Fruit fly (Drosophila melanogaster) whole organism, wandering third instar larva: ENCODE measurements around the gene CG31815.
A peak's percentile ranks its signal among the peaks of the same experiment; 100 is the strongest.

Experiments used
- Abd-B ChIP-seq: fragments of >200 bp; optimal IDR thresholded peaks from 2 replicates; lab custom pipeline; 2017; ENCODE audit warnings: missing biosample characterization, missing genetic modification characterization
- CG32264 ChIP-seq: fragments of 200-800 bp; sonication (Bioruptor generic); optimal IDR thresholded peaks from 2 replicates; lab custom pipeline; 2016; ENCODE audit warnings: missing biosample characterization, missing genetic modification characterization
- CG9705 ChIP-seq: fragments of 200-800 bp; sonication (Bioruptor generic); optimal IDR thresholded peaks from 2 replicates; lab custom pipeline; 2018; ENCODE audit warnings: missing biosample characterization, mild to moderate bottlenecking, missing genetic modification characterization
- CrebA ChIP-seq: fragments of 200-800 bp; sonication (Bioruptor generic); optimal IDR thresholded peaks from 2 replicates; lab custom pipeline; 2016; ENCODE audit warnings: missing biosample characterization, mild to moderate bottlenecking, missing genetic modification characterization, borderline replicate concordance
- Dfd ChIP-seq: fragments of >200 bp; optimal IDR thresholded peaks from 2 replicates; lab custom pipeline; 2017; ENCODE audit warnings: missing biosample characterization, missing genetic modification characterization
- Dif ChIP-seq: fragments of 200-275, 200-300 bp; sonication (Bioruptor generic); optimal IDR thresholded peaks from 2 replicates; lab custom pipeline; 2018; ENCODE audit warnings: missing biosample characterization, missing genetic modification characterization; ENCODE audit not compliant: partially characterized antibody
- GATAd ChIP-seq: sonication (Bioruptor generic); optimal IDR thresholded peaks from 2 replicates; lab custom pipeline; 2016; ENCODE audit warnings: missing biosample characterization, missing genetic modification characterization
- HLH106 ChIP-seq: fragments of 200-800 bp; optimal IDR thresholded peaks from 3 replicates; lab custom pipeline; 2019; ENCODE audit warnings: missing biosample characterization, mild to moderate bottlenecking, missing genetic modification characterization, moderate library complexity
- Hnf4 ChIP-seq: fragments of 200-800 bp; sonication (Bioruptor generic); optimal IDR thresholded peaks from 2 replicates; lab custom pipeline; 2016; ENCODE audit warnings: missing biosample characterization, mild to moderate bottlenecking, missing genetic modification characterization
- Hr78 ChIP-seq: fragments of >200 bp; optimal IDR thresholded peaks from 2 replicates; lab custom pipeline; 2017; ENCODE audit warnings: missing biosample characterization, missing genetic modification characterization
- Hr83 ChIP-seq: fragments of 200-300 bp; sonication (Bioruptor generic); optimal IDR thresholded peaks from 2 replicates; lab custom pipeline; 2016; ENCODE audit warnings: missing biosample characterization, mild to moderate bottlenecking, missing genetic modification characterization, moderate library complexity; ENCODE audit not compliant: poor library complexity, severe bottlenecking
- Jra ChIP-seq: sonication (Bioruptor generic); optimal IDR thresholded peaks from 2 replicates; lab custom pipeline; 2016; ENCODE audit warnings: missing biosample characterization, missing genetic modification characterization
- Mio ChIP-seq: sonication (Bioruptor generic); optimal IDR thresholded peaks from 2 replicates; lab custom pipeline; 2016; ENCODE audit warnings: missing biosample characterization, missing genetic modification characterization
- Myc ChIP-seq: fragments of >200 bp; optimal IDR thresholded peaks from 2 replicates; lab custom pipeline; 2017
- N ChIP-seq: fragments of >200 bp; optimal IDR thresholded peaks from 2 replicates; lab custom pipeline; 2018; ENCODE audit warnings: missing biosample characterization, missing external identifiers, missing genetic modification characterization
- OdsH ChIP-seq: fragments of 200-800 bp; sonication (Bioruptor generic); optimal IDR thresholded peaks from 2 replicates; lab custom pipeline; 2016; ENCODE audit warnings: missing biosample characterization, mild to moderate bottlenecking, missing genetic modification characterization
- Rel ChIP-seq, 2 experiments: fragments of 200-800 bp; sonication (Bioruptor generic) in 1 of 2; optimal IDR thresholded peaks; 2 replicates in 1 of 2; 3 replicates in 1 of 2; lab custom pipeline; 2016 to 2019; ENCODE audit warnings: mild to moderate bottlenecking in 2 of 2, missing biosample characterization in 2 of 2, missing genetic modification characterization in 2 of 2, moderate library complexity in 1 of 2
- Sp1 ChIP-seq: fragments of 200-800 bp; sonication (Bioruptor generic); optimal IDR thresholded peaks from 3 replicates; lab custom pipeline; 2019; ENCODE audit warnings: missing biosample characterization, mild to moderate bottlenecking, missing genetic modification characterization, moderate library complexity
- Vsx2 ChIP-seq: fragments of 200-300, 225-300 bp; sonication (Bioruptor generic); optimal IDR thresholded peaks from 2 replicates; lab custom pipeline; 2018; ENCODE audit warnings: missing biosample characterization, missing genetic modification characterization; ENCODE audit not compliant: partially characterized antibody
- brk ChIP-seq: fragments of 200-800 bp; sonication (Bioruptor generic); optimal IDR thresholded peaks from 2 replicates; lab custom pipeline; 2016; ENCODE audit warnings: missing biosample characterization, mild to moderate bottlenecking, missing genetic modification characterization
- dl ChIP-seq, 2 experiments: fragments of 175-275, 200-275 bp in 1 of 2; fragments of 200-275 bp in 1 of 2; sonication (Bioruptor generic); optimal IDR thresholded peaks; lab custom pipeline; 2018; ENCODE audit warnings: mild to moderate bottlenecking in 2 of 2, missing biosample characterization in 2 of 2, missing genetic modification characterization in 2 of 2, moderate library complexity in 2 of 2; ENCODE audit not compliant: partially characterized antibody in 2 of 2, insufficient read depth in 1 of 2
- dsf ChIP-seq: sonication (Bioruptor generic); optimal IDR thresholded peaks from 2 replicates; lab custom pipeline; 2016; ENCODE audit warnings: missing biosample characterization, missing genetic modification characterization, borderline replicate concordance
- ey ChIP-seq: fragments of 200-800 bp; sonication (Bioruptor generic); optimal IDR thresholded peaks from 2 replicates; lab custom pipeline; 2016; ENCODE audit warnings: missing biosample characterization, missing genetic modification characterization
- foxo ChIP-seq, 2 experiments: fragments of 200-800 bp; sonication (Bioruptor generic); optimal IDR thresholded peaks; 2 replicates in 1 of 2; 3 replicates in 1 of 2; lab custom pipeline; 2016 to 2017; ENCODE audit warnings: missing biosample characterization in 2 of 2, missing genetic modification characterization in 2 of 2
- fru ChIP-seq: fragments of 200-800 bp; sonication (Bioruptor generic); optimal IDR thresholded peaks from 3 replicates; lab custom pipeline; 2016; ENCODE audit warnings: missing biosample characterization, mild to moderate bottlenecking, missing genetic modification characterization
- h ChIP-seq: fragments of 200-800 bp; sonication (Bioruptor generic); optimal IDR thresholded peaks from 3 replicates; lab custom pipeline; 2016; ENCODE audit warnings: missing biosample characterization, mild to moderate bottlenecking, missing genetic modification characterization
- jim ChIP-seq: fragments of 175-275, 200-325 bp; sonication (Bioruptor generic); optimal IDR thresholded peaks from 2 replicates; lab custom pipeline; 2016; ENCODE audit warnings: missing biosample characterization, mild to moderate bottlenecking, missing genetic modification characterization
- lola ChIP-seq: fragments of >200 bp; optimal IDR thresholded peaks from 2 replicates; lab custom pipeline; 2017; ENCODE audit warnings: missing biosample characterization, missing genetic modification characterization
- pan ChIP-seq: fragments of >200 bp; optimal IDR thresholded peaks from 2 replicates; lab custom pipeline; 2017
- psq ChIP-seq: fragments of 200-800 bp; sonication (Bioruptor generic); optimal IDR thresholded peaks from 3 replicates; lab custom pipeline; 2017; ENCODE audit warnings: missing biosample characterization, mild to moderate bottlenecking, missing genetic modification characterization, moderate library complexity
- rgr ChIP-seq: fragments of 200-800 bp; sonication (Bioruptor generic); optimal IDR thresholded peaks from 3 replicates; lab custom pipeline; 2016; ENCODE audit warnings: missing biosample characterization, mild to moderate bottlenecking, missing genetic modification characterization
- sage ChIP-seq: fragments of 200-800 bp; sonication (Bioruptor generic); optimal IDR thresholded peaks from 2 replicates; lab custom pipeline; 2016; ENCODE audit warnings: missing biosample characterization, mild to moderate bottlenecking, missing genetic modification characterization
- sv ChIP-seq: fragments of 200-800 bp; sonication (Bioruptor generic); optimal IDR thresholded peaks from 3 replicates; lab custom pipeline; 2016; ENCODE audit warnings: missing biosample characterization, missing genetic modification characterization
- tai ChIP-seq: sonication (Bioruptor generic); optimal IDR thresholded peaks from 2 replicates; lab custom pipeline; 2016; ENCODE audit warnings: missing biosample characterization, missing genetic modification characterization
- usp ChIP-seq: fragments of >200 bp; optimal IDR thresholded peaks from 2 replicates; lab custom pipeline; 2017; ENCODE audit warnings: missing biosample characterization, missing genetic modification characterization
- woc ChIP-seq: sonication (Bioruptor generic); optimal IDR thresholded peaks from 2 replicates; lab custom pipeline; 2016; ENCODE audit warnings: missing biosample characterization, mild to moderate bottlenecking, missing genetic modification characterization

Gene CG31815

dm6 chr2L:16593895-16594468 is 11.6 kb upstream of the CG31815 start:
- peak in 1 of 2 experiments; percentile 8 for TF ChIP-seq foxo (GFP tag; optimal IDR thresholded peaks at IDR 0.05; lab: Kevin White, UChicago)
- no peak for TF ChIP-seq CrebA (GFP tag; lab: Kevin White, UChicago)
- peak; percentile 15 for TF ChIP-seq HLH106 (tag; lab: Kevin White, UChicago)
- TF ChIP-seq fru (GFP tag; lab: Kevin White, UChicago), result peak; percentile 10
- peak; percentile 7 for TF ChIP-seq woc
- no peak for TF ChIP-seq Abd-B (GFP tag; lab: Kevin White, UChicago)
- TF ChIP-seq h (GFP tag; lab: Kevin White, UChicago), result peak; percentile 10
- peak; percentile 19 for TF ChIP-seq psq (GFP tag; lab: Kevin White, UChicago)
- peak; percentile 28 for TF ChIP-seq Sp1
- TF ChIP-seq Hr78 (GFP tag; lab: Kevin White, UChicago), result no peak
- TF ChIP-seq sage, result no peak

DNA sequence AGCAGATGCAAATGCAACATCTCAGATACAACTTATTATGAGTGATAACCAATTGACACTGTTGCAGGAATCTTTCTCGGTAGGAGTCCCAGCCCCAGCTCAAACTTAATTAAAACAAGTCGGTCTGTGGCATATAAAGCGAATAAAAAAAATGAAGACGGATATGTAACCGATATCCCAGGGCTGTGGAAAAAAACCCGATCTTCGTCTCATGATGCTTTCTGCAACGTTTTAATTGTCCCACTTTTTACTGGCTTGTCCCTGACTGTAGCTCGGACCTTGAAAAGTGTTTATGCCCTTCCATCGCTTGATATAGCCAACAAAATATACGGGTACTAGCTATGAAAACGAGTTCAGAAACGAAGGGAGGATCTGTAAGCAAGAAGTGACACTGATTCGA is 11.0 kb upstream of the CG31815 start:
- TF ChIP-seq brk (GFP tag; lab: Kevin White, UChicago) (no peak), pan (lab: Kevin White, UChicago) (no peak), ey (GFP tag; lab: Kevin White, UChicago) (no peak), jim (GFP tag; lab: Kevin White, UChicago) (no peak), OdsH (GFP tag; lab: Kevin White, UChicago) (no peak), psq (GFP tag; lab: Kevin White, UChicago) (no peak)

DNA sequence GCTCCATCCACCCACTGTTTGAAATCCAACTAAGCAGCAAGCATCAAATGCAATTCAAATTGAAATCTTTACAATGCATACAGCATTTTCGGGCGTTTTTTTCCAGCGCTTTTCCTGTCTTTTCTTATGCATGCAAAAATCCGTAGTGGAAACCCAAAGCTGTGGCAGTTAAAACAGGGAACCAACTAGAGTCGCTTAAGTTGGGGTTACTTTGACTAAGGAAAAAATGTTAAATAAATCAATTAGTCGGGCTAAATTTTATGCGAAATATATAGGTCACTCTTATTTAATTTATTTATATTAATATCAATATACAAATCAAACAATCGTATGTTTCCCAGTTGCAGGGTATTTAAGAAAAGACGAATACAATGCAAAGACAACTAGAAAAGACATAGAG is 9.7 kb upstream of the CG31815 start:
- TF ChIP-seq Mio (GFP tag; lab: Kevin White, UChicago) (no peak), lola (GFP tag; lab: Kevin White, UChicago) (no peak), CrebA (GFP tag; lab: Kevin White, UChicago) (no peak), dsf (GFP tag; lab: Kevin White, UChicago) (no peak), GATAd (GFP tag; lab: Kevin White, UChicago) (no peak), rgr (GFP tag; lab: Kevin White, UChicago) (no peak), sv (GFP tag; lab: Kevin White, UChicago) (no peak), h (GFP tag; lab: Kevin White, UChicago) (no peak), Dif (GFP tag; lab: Kevin White, UChicago) (no peak), brk (GFP tag; lab: Kevin White, UChicago) (no peak), Vsx2 (no peak), Jra (no peak)
- TF ChIP-seq, all 38 proteins: peak for 0

- TF ChIP-seq dl (GFP tag; optimal IDR thresholded peaks at IDR 0.05; lab: Kevin White, UChicago; ENCODE audit: insufficient read depth in 1 of 2, partially characterized antibody in 2 of 2) (no peak), Hr78 (GFP tag; lab: Kevin White, UChicago) (no peak), lola (GFP tag; lab: Kevin White, UChicago) (no peak), fru (GFP tag; lab: Kevin White, UChicago) (peak; percentile 87), dsf (GFP tag; lab: Kevin White, UChicago) (peak; percentile 56), tai (GFP tag; lab: Kevin White, UChicago) (peak; percentile 87), N (no peak), CG32264 (GFP tag; lab: Kevin White, UChicago) (peak; percentile 90), HLH106 (tag; lab: Kevin White, UChicago) (peak; percentile 95), Rel (GFP tag; optimal IDR thresholded peaks at IDR 0.05; lab: Kevin White, UChicago) (peak; percentile 83), Rel (tag; optimal IDR thresholded peaks at IDR 0.05; lab: Kevin White, UChicago) (peak; percentile 79), Hnf4 (peak; percentile 95), rgr (GFP tag; lab: Kevin White, UChicago) (peak; percentile 93), sage (peak; percentile 91), CrebA (GFP tag; lab: Kevin White, UChicago) (peak; percentile 47), brk (GFP tag; lab: Kevin White, UChicago) (peak; percentile 89), usp (GFP tag; lab: Kevin White, UChicago) (no peak), Vsx2 (no peak), GATAd (GFP tag; lab: Kevin White, UChicago) (peak; percentile 45), jim (GFP tag; lab: Kevin White, UChicago) (peak; percentile 9), woc (peak; percentile 84), pan (lab: Kevin White, UChicago) (no peak), ey (GFP tag; lab: Kevin White, UChicago) (peak; percentile 94), CG9705 (GFP tag; lab: Kevin White, UChicago) (peak; percentile 88), Sp1 (peak; percentile 90), OdsH (GFP tag; lab: Kevin White, UChicago) (peak; percentile 91), Abd-B (GFP tag; lab: Kevin White, UChicago) (no peak), Jra (peak; percentile 87), h (GFP tag; lab: Kevin White, UChicago) (peak; percentile 94), Dfd (GFP tag; lab: Kevin White, UChicago) (no peak), Mio (GFP tag; lab: Kevin White, UChicago) (peak; percentile 48), Hr83 (peak; percentile 62), sv (GFP tag; lab: Kevin White, UChicago) (no peak), Myc (no peak)
Observed at dm6 chr2L:16597798-16598737, 7.6 kb upstream of the CG31815 start.
